Fruit fly (Drosophila melanogaster): Measurements from ENCODE around the gene Ugalt.

DNA sequence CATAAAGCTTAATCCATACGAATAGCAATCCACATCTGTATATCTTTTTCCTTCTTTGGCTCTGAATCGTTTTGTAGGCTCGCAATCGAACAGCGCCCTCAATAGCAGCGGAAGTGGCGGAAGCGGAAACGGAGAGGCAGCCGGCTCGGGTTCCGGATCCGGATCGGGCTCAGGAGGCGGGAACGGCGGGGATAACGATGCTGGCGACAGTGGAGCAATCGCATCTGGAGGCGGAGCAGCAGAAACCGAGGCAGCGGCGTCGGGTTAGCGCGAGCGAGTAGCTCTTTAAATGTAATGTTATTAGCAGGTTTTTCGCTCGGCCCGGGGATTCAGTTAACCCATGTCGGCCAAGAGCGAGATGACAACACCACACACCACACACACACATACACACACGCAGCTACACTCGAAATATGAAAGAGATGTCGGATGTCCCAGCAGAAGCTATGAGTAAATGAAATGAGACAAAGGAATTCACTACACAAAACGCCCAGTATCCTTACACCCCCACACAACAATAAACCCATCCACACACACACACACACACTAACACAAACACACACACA is 26.5 kb downstream of the Ugalt start:
- TF ChIP-seq psq (optimal IDR thresholded peaks at IDR 0.05), result no peak
- no peak for TF ChIP-seq h (optimal IDR thresholded peaks at IDR 0.05)
- no peak for TF ChIP-seq Sin3A (optimal IDR thresholded peaks at IDR 0.05)

Measured in Kc167 (cell line).